Fruit fly (Drosophila melanogaster) whole organism, pupa: ENCODE measurements around the gene CG17272.
A peak's percentile ranks its signal among the peaks of the same experiment; 100 is the strongest.

Experiments
- CG13204 ChIP-seq: fragments of 200-800 bp; sonication (Bioruptor generic); optimal IDR thresholded peaks from 2 replicates; lab custom pipeline; 2018; ENCODE audit warnings: missing biosample characterization, mild to moderate bottlenecking, missing genetic modification characterization, moderate library complexity
- CG4496 ChIP-seq: fragments of 200-800 bp; sonication (Bioruptor generic); IDR thresholded peaks from 3 replicates; pipeline ENCODE4 v1.3.6; 2022; ENCODE audit warnings: missing biosample characterization, missing genetic modification characterization
- CG9948 ChIP-seq: fragments of 200-800 bp; sonication (Bioruptor generic); optimal IDR thresholded peaks from 2 replicates; lab custom pipeline; 2018; ENCODE audit warnings: missing biosample characterization, mild to moderate bottlenecking, missing genetic modification characterization, moderate library complexity

CG17272 gene

dm6 chr3R:20774125-20774524, 49.9 kb downstream of the CG17272 start:
- peak; percentile 67 for TF ChIP-seq CG13204 (GFP tag; lab: Kevin White, UChicago)
- no peak for TF ChIP-seq CG9948
- peak; percentile 59; the same call in 1 of the 3 replicates for TF ChIP-seq CG4496 (GFP tag; lab: Robert Waterston, UW)
